Worm (Caenorhabditis elegans): Measurements from ENCODE around the gene B0403.3.

DNA sequence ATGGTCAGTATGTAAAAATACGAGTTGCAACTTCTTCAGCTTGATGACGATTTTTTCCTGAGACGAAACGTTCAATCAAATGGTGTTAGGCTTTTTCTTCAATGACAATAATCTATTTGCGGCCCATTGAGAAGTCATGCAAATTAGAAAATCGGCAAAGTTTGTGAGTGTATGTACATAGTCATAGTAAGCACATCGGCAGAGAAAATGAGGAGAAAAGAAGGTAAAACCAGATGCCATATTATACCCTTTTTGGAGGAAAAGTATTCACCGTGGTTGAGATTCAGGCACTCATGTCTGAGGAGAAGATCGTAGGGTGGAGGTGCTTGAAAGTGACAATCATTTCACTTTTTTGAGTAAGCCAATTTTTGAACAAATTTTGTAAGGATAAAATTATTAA lies 33.2 kb upstream of the B0403.3 start, which contains the start of gene C36B7.5:
- no peak for TF ChIP-seq elt-3 (tag; optimal IDR thresholded peaks at IDR 0.05)
- TF ChIP-seq mdl-1 (tag; optimal IDR thresholded peaks at IDR 0.05): no peak
- TF ChIP-seq nhr-11 (tag; optimal IDR thresholded peaks at IDR 0.05): no peak
- TF ChIP-seq sma-9 (GFP tag; optimal IDR thresholded peaks at IDR 0.05): no peak
- TF ChIP-seq sma-9 (tag; optimal IDR thresholded peaks at IDR 0.05): no peak
- no peak for TF ChIP-seq mab-5 (tag; optimal IDR thresholded peaks at IDR 0.05)
- no peak for TF ChIP-seq blmp-1 (tag; optimal IDR thresholded peaks at IDR 0.05; ENCODE audit: insufficient read depth)
- TF ChIP-seq nhr-12 (tag; optimal IDR thresholded peaks at IDR 0.05): no peak
- TF ChIP-seq ztf-11 (tag; optimal IDR thresholded peaks at IDR 0.05): no peak
- TF ChIP-seq snpc-4 (tag; optimal IDR thresholded peaks at IDR 0.05): no peak
- TF ChIP-seq lin-13 (GFP tag; optimal IDR thresholded peaks at IDR 0.05): no peak
- no peak for TF ChIP-seq ceh-82 (tag; optimal IDR thresholded peaks at IDR 0.05)

Measured in whole organism, L2 larva.